Worm (Caenorhabditis elegans) whole organism, L1 larva: Measurements from ENCODE around the gene drp-1.

Experiments used
- aly-2 ChIP-seq: fragments of 150-350 bp; optimal IDR thresholded peaks from 2 replicates; lab custom pipeline; 2014; ENCODE audit warnings: missing biosample characterization, missing genetic modification characterization
- blmp-1 ChIP-seq: fragments of 150-350 bp; optimal IDR thresholded peaks from 2 replicates; lab custom pipeline; 2014; ENCODE audit warnings: missing biosample characterization, missing genetic modification characterization
- ceh-8 ChIP-seq: fragments of 200-800 bp; sonication (Bioruptor generic); optimal IDR thresholded peaks from 2 replicates; lab custom pipeline; 2018; ENCODE audit warnings: mild to moderate bottlenecking, missing genetic modification characterization, moderate library complexity, missing compliant biosample characterization
- ceh-88 ChIP-seq: fragments of 200-800 bp; sonication (Bioruptor generic); IDR thresholded peaks from 2 replicates; pipeline ENCODE4 v1.3.6; 2022; ENCODE audit warnings: missing genetic modification characterization, missing compliant biosample characterization
- ceh-90 ChIP-seq: sonication (generic microtip); optimal IDR thresholded peaks from 2 replicates; lab custom pipeline; 2016; ENCODE audit warnings: missing genetic modification characterization, missing compliant biosample characterization
- dpl-1 ChIP-seq, 3 experiments: fragments of 150-350 bp in 2 of 3; sonication (generic microtip) in 1 of 3; optimal IDR thresholded peaks; 2 replicates each; lab custom pipeline; 2014 to 2017; ENCODE audit warnings: missing biosample characterization in 3 of 3, missing genetic modification characterization in 3 of 3, missing genetic modification reagents in 3 of 3
- efl-1 ChIP-seq, 4 experiments: fragments of 150-350 bp; optimal IDR thresholded peaks in 3 of 4; peaks in 1 of 4; 1 replicate in 1 of 4; 2 replicates in 3 of 4; lab custom pipeline; 2014; ENCODE audit warnings: missing biosample characterization in 2 of 4, missing genetic modification characterization in 2 of 4, missing genetic modification reagents in 2 of 4
- elt-3 ChIP-seq, 6 experiments: fragments of 150-350 bp in 1 of 6; sonication (generic microtip); optimal IDR thresholded peaks; 2 replicates each; lab custom pipeline; 2017 to 2018; ENCODE audit warnings: missing biosample characterization in 6 of 6, missing genetic modification characterization in 6 of 6, inconsistent platforms in 1 of 6
- ets-5 ChIP-seq: fragments of 200-800 bp; sonication (Bioruptor generic); IDR thresholded peaks from 2 replicates; pipeline ENCODE4 v1.3.6; 2022; ENCODE audit warnings: missing genetic modification characterization, missing compliant biosample characterization
- fkh-8 ChIP-seq: sonication (generic microtip); optimal IDR thresholded peaks from 2 replicates; lab custom pipeline; 2016; ENCODE audit warnings: mild to moderate bottlenecking, missing genetic modification characterization, missing compliant biosample characterization
- fos-1 ChIP-seq: fragments of 150-350 bp; optimal IDR thresholded peaks from 2 replicates; lab custom pipeline; 2014; ENCODE audit warnings: missing biosample characterization, missing genetic modification characterization
- hlh-4 ChIP-seq: sonication (generic microtip); optimal IDR thresholded peaks from 2 replicates; lab custom pipeline; 2016; ENCODE audit warnings: mild to moderate bottlenecking, missing genetic modification characterization, missing compliant biosample characterization
- lin-13 ChIP-seq: fragments of 150-350 bp; optimal IDR thresholded peaks from 2 replicates; lab custom pipeline; 2014; ENCODE audit warnings: missing biosample characterization, missing genetic modification reagents, missing genetic modification characterization
- lin-14 ChIP-seq: fragments of 200-800 bp; sonication (Bioruptor generic); optimal IDR thresholded peaks from 2 replicates; lab custom pipeline; 2018; ENCODE audit warnings: mild to moderate bottlenecking, missing genetic modification characterization, moderate library complexity, missing compliant biosample characterization
- lin-35 ChIP-seq, 2 experiments: fragments of 150-350 bp; optimal IDR thresholded peaks; 2 replicates each; lab custom pipeline; 2014; ENCODE audit warnings: missing biosample characterization in 2 of 2, missing genetic modification characterization in 2 of 2, missing genetic modification reagents in 2 of 2
- lir-3 ChIP-seq: sonication (generic microtip); optimal IDR thresholded peaks from 2 replicates; lab custom pipeline; 2016; ENCODE audit warnings: mild to moderate bottlenecking, missing genetic modification characterization, moderate library complexity, missing compliant biosample characterization; ENCODE audit not compliant: poor library complexity
- lsy-2 ChIP-seq, 2 experiments: fragments of 150-350 bp; optimal IDR thresholded peaks; 2 replicates each; lab custom pipeline; 2014; ENCODE audit warnings: missing biosample characterization in 2 of 2, missing genetic modification characterization in 2 of 2
- mab-9 ChIP-seq: fragments of 200-800 bp; sonication (Bioruptor generic); IDR thresholded peaks from 2 replicates; pipeline ENCODE4 v1.3.6; 2022; ENCODE audit warnings: missing genetic modification reagents, missing genetic modification characterization, missing compliant biosample characterization
- mdl-1 ChIP-seq, 2 experiments: fragments of 150-350 bp; optimal IDR thresholded peaks; 2 replicates each; lab custom pipeline; 2014 to 2017; ENCODE audit warnings: missing biosample characterization in 2 of 2, missing genetic modification characterization in 2 of 2, inconsistent platforms in 1 of 2
- mep-1 ChIP-seq: fragments of 150-350 bp; optimal IDR thresholded peaks from 2 replicates; lab custom pipeline; 2014; ENCODE audit warnings: missing biosample characterization, missing genetic modification characterization
- nhr-11 ChIP-seq: fragments of 150-350 bp; optimal IDR thresholded peaks from 2 replicates; lab custom pipeline; 2014; ENCODE audit warnings: missing biosample characterization, missing genetic modification characterization
- nhr-20 ChIP-seq: sonication (generic microtip); optimal IDR thresholded peaks from 2 replicates; lab custom pipeline; 2016; ENCODE audit warnings: mild to moderate bottlenecking, missing genetic modification characterization, missing compliant biosample characterization
- nhr-28 ChIP-seq: fragments of 150-350 bp; optimal IDR thresholded peaks from 2 replicates; lab custom pipeline; 2014; ENCODE audit warnings: missing biosample characterization, missing genetic modification characterization
- nhr-47 ChIP-seq: sonication (generic microtip); optimal IDR thresholded peaks from 2 replicates; lab custom pipeline; 2016; ENCODE audit warnings: mild to moderate bottlenecking, missing genetic modification characterization, moderate library complexity, missing compliant biosample characterization
- nhr-71 ChIP-seq: sonication (generic microtip); optimal IDR thresholded peaks from 2 replicates; lab custom pipeline; 2016; ENCODE audit warnings: mild to moderate bottlenecking, missing genetic modification characterization, moderate library complexity, missing compliant biosample characterization
- nhr-76 ChIP-seq: sonication (generic microtip); optimal IDR thresholded peaks from 2 replicates; lab custom pipeline; 2017; ENCODE audit warnings: missing biosample characterization, missing genetic modification characterization
- nhr-85 ChIP-seq: sonication (generic microtip); peaks from one replicate; lab custom pipeline; 2016; ENCODE audit warnings: missing genetic modification characterization, inconsistent platforms, missing compliant biosample characterization
- nhr-90 ChIP-seq: sonication (generic microtip); optimal IDR thresholded peaks from 2 replicates; lab custom pipeline; 2016; ENCODE audit warnings: mild to moderate bottlenecking, missing genetic modification characterization, missing compliant biosample characterization; ENCODE audit not compliant: poor library complexity
- pax-3 ChIP-seq: fragments of 200-800 bp; sonication (Bioruptor generic); optimal IDR thresholded peaks from 2 replicates; lab custom pipeline; 2018; ENCODE audit warnings: mild to moderate bottlenecking, missing genetic modification characterization, moderate library complexity, missing compliant biosample characterization
- skn-1 ChIP-seq: fragments of 150-350 bp; optimal IDR thresholded peaks from 2 replicates; lab custom pipeline; 2014; ENCODE audit warnings: missing biosample characterization, missing genetic modification characterization
- snpc-4 ChIP-seq: fragments of 150-350 bp; optimal IDR thresholded peaks from 2 replicates; lab custom pipeline; 2014; ENCODE audit warnings: missing biosample characterization, missing genetic modification characterization
- snu-23 ChIP-seq: sonication (generic microtip); optimal IDR thresholded peaks from 2 replicates; lab custom pipeline; 2016; ENCODE audit warnings: missing genetic modification characterization, missing compliant biosample characterization
- sup-37 ChIP-seq: fragments of 200-800 bp; sonication (Bioruptor generic); optimal IDR thresholded peaks from 2 replicates; lab custom pipeline; 2018; ENCODE audit warnings: mild to moderate bottlenecking, missing genetic modification characterization, missing compliant biosample characterization
- swsn-7 ChIP-seq: sonication (generic microtip); optimal IDR thresholded peaks from 2 replicates; lab custom pipeline; 2016; ENCODE audit warnings: missing genetic modification characterization, missing compliant biosample characterization
- tbx-2 ChIP-seq: sonication (generic microtip); optimal IDR thresholded peaks from 2 replicates; lab custom pipeline; 2016; ENCODE audit warnings: missing genetic modification characterization, missing compliant biosample characterization
- xbp-1 ChIP-seq: sonication (generic microtip); optimal IDR thresholded peaks from 2 replicates; lab custom pipeline; 2016; ENCODE audit warnings: missing genetic modification characterization, missing compliant biosample characterization
- zag-1 ChIP-seq: fragments of 150-350 bp; optimal IDR thresholded peaks from 2 replicates; lab custom pipeline; 2014; ENCODE audit warnings: missing biosample characterization, missing genetic modification characterization

The drp-1 gene

DNA sequence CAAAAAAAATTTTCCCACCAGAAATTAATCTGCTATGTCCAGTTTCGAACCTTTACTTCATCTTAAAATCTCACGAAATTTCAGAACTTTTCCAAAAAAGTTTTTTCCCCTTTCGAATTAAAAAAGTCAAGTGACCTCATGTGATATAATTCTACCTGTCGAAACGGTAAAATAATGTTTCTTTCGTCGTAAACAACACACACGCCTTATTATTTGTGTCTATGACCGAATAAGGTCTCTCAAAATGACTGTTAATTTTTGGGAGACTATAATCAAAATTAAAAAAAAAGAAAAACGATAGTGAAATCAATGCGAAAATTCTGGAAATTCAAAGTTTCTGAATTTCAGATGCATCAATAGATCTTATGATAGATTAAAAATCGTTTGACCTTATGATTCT, 44.9 kb downstream of the drp-1 start (continued):
- TF ChIP-seq hlh-4 (tag; lab: Kevin White, UChicago) = no peak
- no peak for TF ChIP-seq fos-1 (tag; lab: Kevin White, UChicago)
- no peak for TF ChIP-seq pax-3 (tag; lab: Kevin White, UChicago)
- TF ChIP-seq nhr-11 = no peak
- no peak for TF ChIP-seq snpc-4 (tag; lab: Kevin White, UChicago)
- no peak for TF ChIP-seq elt-3 (tag; optimal IDR thresholded peaks at IDR 0.05; lab: Kevin White, UChicago)
- no peak for TF ChIP-seq fkh-8
- no peak for TF ChIP-seq lir-3
- no peak for TF ChIP-seq zag-1 (tag; lab: Kevin White, UChicago)
- TF ChIP-seq swsn-7 (tag; lab: Kevin White, UChicago) = no peak
- no peak for TF ChIP-seq mab-9
- TF ChIP-seq nhr-85 (tag; lab: Kevin White, UChicago) = no peak
- peak; percentile 7 for TF ChIP-seq blmp-1 (tag; lab: Kevin White, UChicago)
- no peak for TF ChIP-seq tbx-2
- TF ChIP-seq, all 84 proteins: peak for 4

DNA sequence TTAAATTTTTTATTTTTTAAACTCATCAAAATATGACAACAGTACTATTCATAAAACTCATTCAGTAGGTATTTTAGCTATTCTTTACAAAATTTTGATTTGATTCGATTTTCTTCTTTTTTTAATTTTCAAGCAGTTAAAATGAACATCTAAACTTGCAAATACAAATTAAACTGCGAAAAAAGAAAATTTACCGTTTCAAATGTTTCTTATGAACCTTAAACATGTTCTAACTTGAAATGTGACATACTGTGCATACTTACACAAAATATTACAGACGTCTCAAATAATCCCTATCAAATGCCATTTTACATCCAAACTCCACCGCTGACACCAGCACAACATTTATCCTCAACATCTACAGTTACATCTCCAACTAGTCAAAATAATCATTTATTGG, 46.1 kb downstream of the drp-1 start, which contains the start of gene fkh-7:
TSS of gene fkh-7 (plus strand) at position 301 of the 400 bp plus-strand sequence.
- TF ChIP-seq nhr-71 (no peak), lin-14 (GFP tag; lab: Kevin White, UChicago) (no peak), ets-5 (GFP tag; lab: Robert Waterston, UW) (no peak)

DNA sequence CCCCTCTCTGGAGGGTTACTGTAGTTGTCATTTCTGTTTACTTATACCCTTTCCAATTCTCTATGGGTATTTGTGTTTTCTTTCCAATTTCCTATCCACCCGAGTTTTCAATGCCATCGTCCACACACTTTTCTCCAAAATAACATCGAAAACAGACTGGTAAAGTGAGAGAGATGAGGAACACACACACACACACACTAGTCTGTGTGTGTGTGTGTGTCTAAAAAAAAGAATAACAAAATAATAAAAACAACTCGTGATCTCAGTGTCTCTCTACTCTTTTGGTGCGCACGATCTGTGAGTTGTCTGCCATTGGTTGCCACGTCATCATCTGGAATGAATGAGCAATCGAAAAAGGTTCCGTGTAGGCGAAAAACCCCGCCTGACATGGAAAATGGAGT, 48.0 kb downstream of the drp-1 start:
- TF ChIP-seq nhr-71 = peak; percentile 62
- TF ChIP-seq nhr-47 (tag; lab: Kevin White, UChicago) = peak; percentile 1
- TF ChIP-seq aly-2 (tag; lab: Kevin White, UChicago) = no peak
- no peak for TF ChIP-seq xbp-1 (tag; lab: Kevin White, UChicago)
- TF ChIP-seq ceh-90 (tag; lab: Kevin White, UChicago) = no peak
- peak; percentile 11 to 64 for TF ChIP-seq lsy-2 (tag; optimal IDR thresholded peaks at IDR 0.05; lab: Kevin White, UChicago)
- peak; percentile 27 for TF ChIP-seq mep-1 (tag; lab: Kevin White, UChicago)
- TF ChIP-seq lin-13 (GFP tag; lab: Kevin White, UChicago) = peak; percentile 1
- TF ChIP-seq snu-23 (GFP tag; lab: Kevin White, UChicago) = peak; percentile 47
- TF ChIP-seq nhr-20 = peak; percentile 38
- peak in 1 of 3 experiments; percentile 14 for TF ChIP-seq dpl-1 (GFP tag; optimal IDR thresholded peaks at IDR 0.05; lab: Kevin White, UChicago)
- peak; percentile 36 for TF ChIP-seq ceh-8
- TF ChIP-seq elt-3 (tag; optimal IDR thresholded peaks at IDR 0.05; lab: Kevin White, UChicago) = peak in 1 of 6 experiments; percentile 8
- TF ChIP-seq fkh-8 = no peak
- peak; percentile 24 for TF ChIP-seq swsn-7 (tag; lab: Kevin White, UChicago)
- no peak for TF ChIP-seq nhr-76 (tag; lab: Kevin White, UChicago)
- TF ChIP-seq nhr-85 (tag; lab: Kevin White, UChicago) = peak; percentile 95
- TF ChIP-seq nhr-28 (tag; lab: Kevin White, UChicago) = no peak
- TF ChIP-seq blmp-1 (tag; lab: Kevin White, UChicago) = peak; percentile 48
- peak; percentile 82 for TF ChIP-seq lin-14 (GFP tag; lab: Kevin White, UChicago)
- TF ChIP-seq lin-35 (GFP tag; optimal IDR thresholded peaks at IDR 0.05; lab: Kevin White, UChicago) = peak in 1 of 2 experiments; percentile 48
- TF ChIP-seq ceh-88 (GFP tag; lab: Robert Waterston, UW) = 0 out of 2 replicates have a peak, but pooled peaks have one; percentile 17
- TF ChIP-seq skn-1 (tag; lab: Kevin White, UChicago) = peak; percentile 46
- peak; percentile 30 for TF ChIP-seq nhr-90

DNA sequence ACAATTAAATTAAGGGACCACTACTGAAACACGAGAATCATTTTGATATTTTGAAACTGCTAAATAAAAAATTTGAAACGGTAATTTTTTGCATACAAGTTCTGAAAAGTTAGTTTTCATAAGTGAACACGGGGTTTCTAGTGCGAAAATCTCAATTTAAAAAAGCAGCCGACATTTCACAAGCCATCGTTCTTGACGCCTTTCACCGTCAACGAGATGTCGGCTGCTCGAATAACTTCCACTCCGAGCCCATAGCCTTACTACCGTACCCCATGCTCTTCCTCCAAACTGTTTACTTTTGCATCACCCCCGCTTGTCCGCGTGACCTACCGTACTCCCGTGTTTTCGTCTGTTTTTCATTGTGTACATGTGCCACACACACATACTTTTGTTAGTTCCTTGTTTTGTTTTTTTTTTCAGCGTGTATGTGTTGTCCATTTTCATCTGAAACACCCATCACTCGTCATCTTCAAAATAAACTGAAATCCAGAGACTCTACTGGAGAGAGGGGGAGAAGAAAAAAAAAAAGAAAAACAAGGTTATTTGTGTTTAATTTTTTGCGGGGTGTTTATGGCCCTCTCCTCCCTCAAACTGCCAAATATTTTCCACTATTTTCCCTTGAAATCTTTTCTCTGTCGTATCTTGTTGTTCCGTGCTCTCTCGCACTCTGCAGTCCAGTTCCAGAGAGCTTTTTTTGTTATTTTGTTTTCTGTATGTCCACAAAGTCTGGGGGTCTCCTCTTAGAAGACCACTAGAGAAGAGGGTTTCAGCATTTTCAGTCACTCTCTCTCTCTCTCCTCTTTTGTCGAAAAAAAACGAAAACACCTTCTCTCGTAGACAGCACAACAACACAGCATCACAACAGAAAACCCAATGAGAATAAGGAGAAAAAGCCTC, 49.9 kb downstream of the drp-1 start:
- TF ChIP-seq skn-1 (tag; lab: Kevin White, UChicago) (peak; percentile 26), mdl-1 (tag; optimal IDR thresholded peaks at IDR 0.05; lab: Kevin White, UChicago) (no peak), swsn-7 (tag; lab: Kevin White, UChicago) (no peak), sup-37 (no peak), snpc-4 (tag; lab: Kevin White, UChicago) (peak; percentile 32), lin-35 (GFP tag; optimal IDR thresholded peaks at IDR 0.05; lab: Kevin White, UChicago) (peak in 1 of 2 experiments; percentile 7), efl-1 (optimal IDR thresholded peaks at IDR 0.05; lab: Kevin White, UChicago) (no peak), efl-1 (GFP tag; optimal IDR thresholded peaks at IDR 0.05 in 1 of 2; lab: Kevin White, UChicago) (peak in 1 of 2 experiments; percentile 59), lsy-2 (tag; optimal IDR thresholded peaks at IDR 0.05; lab: Kevin White, UChicago) (peak in 1 of 2 experiments; percentile 54)
